Fruit fly (Drosophila melanogaster): Measurements from ENCODE around the gene mfr.

DNA sequence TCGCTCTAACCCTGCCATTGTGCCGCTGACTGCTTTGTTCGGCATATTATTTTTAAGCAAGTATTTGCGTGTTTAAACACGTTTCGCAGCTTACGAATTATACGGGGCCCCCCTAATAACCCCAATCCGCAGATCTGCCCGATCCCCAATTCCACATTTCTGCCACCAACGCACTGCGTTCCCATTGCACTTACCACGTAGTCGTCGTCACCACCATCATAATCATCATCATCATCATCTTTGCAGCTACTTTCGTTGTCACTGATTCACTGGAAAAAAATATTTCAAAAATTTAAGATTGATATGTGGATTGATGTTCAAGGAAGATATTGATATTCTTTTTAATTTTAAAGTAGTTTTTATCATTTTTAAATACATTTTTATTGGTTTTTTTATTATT lies 33.0 kb downstream of the mfr start:
- TF ChIP-seq Eip75B (GFP tag; optimal IDR thresholded peaks at IDR 0.05), result peak; percentile 4
- TF ChIP-seq CG6808 (GFP tag; optimal IDR thresholded peaks at IDR 0.05), result no peak
- TF ChIP-seq Sox102F (GFP tag; optimal IDR thresholded peaks at IDR 0.05), result no peak
- no peak for TF ChIP-seq Hr39 (GFP tag; optimal IDR thresholded peaks at IDR 0.05)
- peak; percentile 5 for TF ChIP-seq CG3919 (GFP tag; optimal IDR thresholded peaks at IDR 0.05)
- TF ChIP-seq OdsH (GFP tag; optimal IDR thresholded peaks at IDR 0.05), result no peak
- TF ChIP-seq CG8632 (GFP tag; optimal IDR thresholded peaks at IDR 0.05), result no peak

All from whole organism, prepupa.